Fruit fly (Drosophila melanogaster) S2 (cell line): ENCODE results near the gene Wdr81.

Source experiments
- CG8478 ChIP-seq: fragments of >200 bp; optimal IDR thresholded peaks from 2 replicates; lab custom pipeline; 2018
- CTCF ChIP-seq, 2 experiments: fragments of >200 bp; optimal IDR thresholded peaks; 2 replicates each; lab custom pipeline; 2018

DNA sequence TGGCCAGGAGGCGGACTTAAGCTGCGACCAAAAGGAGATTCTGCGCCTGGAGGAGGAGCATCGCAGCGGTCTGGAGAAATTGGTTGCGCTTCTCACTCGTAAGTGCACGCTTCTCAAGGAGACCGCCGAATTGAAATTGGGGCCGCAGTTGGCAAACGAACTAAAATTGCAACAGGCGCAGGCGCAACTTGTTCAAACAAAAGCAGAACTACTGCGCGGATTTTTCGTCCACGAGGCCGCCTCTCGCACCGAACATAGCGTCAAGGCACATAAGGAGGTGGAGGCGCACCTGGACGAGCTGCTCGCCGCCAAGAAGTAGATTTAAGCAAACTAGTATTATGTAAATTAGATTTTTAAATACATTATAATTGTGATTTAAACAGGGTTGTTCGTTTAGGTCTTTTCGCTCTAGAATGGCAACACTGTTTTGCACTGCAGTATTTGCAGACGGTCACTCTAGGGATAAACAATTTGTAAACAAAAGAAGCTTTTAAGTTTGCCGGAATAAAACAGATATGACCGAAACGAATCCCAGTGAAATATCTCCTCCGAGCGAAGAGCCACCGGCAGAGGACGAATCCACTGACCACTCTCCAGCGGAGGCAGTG, 30.2 kb downstream of the Wdr81 start, which contains the start of gene escl:
- TF ChIP-seq CTCF (optimal IDR thresholded peaks at IDR 0.05; lab: Kevin White, UChicago) (no peak), CG8478 (no peak)
